Fruit fly (Drosophila melanogaster) whole organism, wandering third instar larva: ENCODE measurements around the gene SNRPG.

ENCODE experiments used
- Abd-B ChIP-seq: fragments of >200 bp; optimal IDR thresholded peaks from 2 replicates; lab custom pipeline; 2017; ENCODE audit warnings: missing biosample characterization, missing genetic modification characterization
- CG32264 ChIP-seq: fragments of 200-800 bp; sonication (Bioruptor generic); optimal IDR thresholded peaks from 2 replicates; lab custom pipeline; 2016; ENCODE audit warnings: missing biosample characterization, missing genetic modification characterization
- CrebA ChIP-seq: fragments of 200-800 bp; sonication (Bioruptor generic); optimal IDR thresholded peaks from 2 replicates; lab custom pipeline; 2016; ENCODE audit warnings: missing biosample characterization, mild to moderate bottlenecking, missing genetic modification characterization, borderline replicate concordance
- Dfd ChIP-seq: fragments of >200 bp; optimal IDR thresholded peaks from 2 replicates; lab custom pipeline; 2017; ENCODE audit warnings: missing biosample characterization, missing genetic modification characterization
- GATAd ChIP-seq: sonication (Bioruptor generic); optimal IDR thresholded peaks from 2 replicates; lab custom pipeline; 2016; ENCODE audit warnings: missing biosample characterization, missing genetic modification characterization
- HLH106 ChIP-seq: fragments of 200-800 bp; optimal IDR thresholded peaks from 3 replicates; lab custom pipeline; 2019; ENCODE audit warnings: missing biosample characterization, mild to moderate bottlenecking, missing genetic modification characterization, moderate library complexity
- Hnf4 ChIP-seq: fragments of 200-800 bp; sonication (Bioruptor generic); optimal IDR thresholded peaks from 2 replicates; lab custom pipeline; 2016; ENCODE audit warnings: missing biosample characterization, mild to moderate bottlenecking, missing genetic modification characterization
- Hr78 ChIP-seq: fragments of >200 bp; optimal IDR thresholded peaks from 2 replicates; lab custom pipeline; 2017; ENCODE audit warnings: missing biosample characterization, missing genetic modification characterization
- Hr83 ChIP-seq: fragments of 200-300 bp; sonication (Bioruptor generic); optimal IDR thresholded peaks from 2 replicates; lab custom pipeline; 2016; ENCODE audit warnings: missing biosample characterization, mild to moderate bottlenecking, missing genetic modification characterization, moderate library complexity; ENCODE audit not compliant: poor library complexity, severe bottlenecking
- Jra ChIP-seq: sonication (Bioruptor generic); optimal IDR thresholded peaks from 2 replicates; lab custom pipeline; 2016; ENCODE audit warnings: missing biosample characterization, missing genetic modification characterization
- Mio ChIP-seq: sonication (Bioruptor generic); optimal IDR thresholded peaks from 2 replicates; lab custom pipeline; 2016; ENCODE audit warnings: missing biosample characterization, missing genetic modification characterization
- Myc ChIP-seq: fragments of >200 bp; optimal IDR thresholded peaks from 2 replicates; lab custom pipeline; 2017
- N ChIP-seq: fragments of >200 bp; optimal IDR thresholded peaks from 2 replicates; lab custom pipeline; 2018; ENCODE audit warnings: missing biosample characterization, missing external identifiers, missing genetic modification characterization
- OdsH ChIP-seq: fragments of 200-800 bp; sonication (Bioruptor generic); optimal IDR thresholded peaks from 2 replicates; lab custom pipeline; 2016; ENCODE audit warnings: missing biosample characterization, mild to moderate bottlenecking, missing genetic modification characterization
- Rel ChIP-seq, 2 experiments: fragments of 200-800 bp; sonication (Bioruptor generic) in 1 of 2; optimal IDR thresholded peaks; 2 replicates in 1 of 2; 3 replicates in 1 of 2; lab custom pipeline; 2016 to 2019; ENCODE audit warnings: mild to moderate bottlenecking in 2 of 2, missing biosample characterization in 2 of 2, missing genetic modification characterization in 2 of 2, moderate library complexity in 1 of 2
- Sp1 ChIP-seq: fragments of 200-800 bp; sonication (Bioruptor generic); optimal IDR thresholded peaks from 3 replicates; lab custom pipeline; 2019; ENCODE audit warnings: missing biosample characterization, mild to moderate bottlenecking, missing genetic modification characterization, moderate library complexity
- Vsx2 ChIP-seq: fragments of 200-300, 225-300 bp; sonication (Bioruptor generic); optimal IDR thresholded peaks from 2 replicates; lab custom pipeline; 2018; ENCODE audit warnings: missing biosample characterization, missing genetic modification characterization; ENCODE audit not compliant: partially characterized antibody
- br ChIP-seq: fragments of 200-800 bp; sonication (Bioruptor generic); optimal IDR thresholded peaks from 2 replicates; lab custom pipeline; 2016; ENCODE audit warnings: missing biosample characterization, missing genetic modification characterization
- brk ChIP-seq: fragments of 200-800 bp; sonication (Bioruptor generic); optimal IDR thresholded peaks from 2 replicates; lab custom pipeline; 2016; ENCODE audit warnings: missing biosample characterization, mild to moderate bottlenecking, missing genetic modification characterization
- ey ChIP-seq: fragments of 200-800 bp; sonication (Bioruptor generic); optimal IDR thresholded peaks from 2 replicates; lab custom pipeline; 2016; ENCODE audit warnings: missing biosample characterization, missing genetic modification characterization
- foxo ChIP-seq, 2 experiments: fragments of 200-800 bp; sonication (Bioruptor generic); optimal IDR thresholded peaks; 2 replicates in 1 of 2; 3 replicates in 1 of 2; lab custom pipeline; 2016 to 2017; ENCODE audit warnings: missing biosample characterization in 2 of 2, missing genetic modification characterization in 2 of 2
- fru ChIP-seq: fragments of 200-800 bp; sonication (Bioruptor generic); optimal IDR thresholded peaks from 3 replicates; lab custom pipeline; 2016; ENCODE audit warnings: missing biosample characterization, mild to moderate bottlenecking, missing genetic modification characterization
- h ChIP-seq: fragments of 200-800 bp; sonication (Bioruptor generic); optimal IDR thresholded peaks from 3 replicates; lab custom pipeline; 2016; ENCODE audit warnings: missing biosample characterization, mild to moderate bottlenecking, missing genetic modification characterization
- jim ChIP-seq: fragments of 175-275, 200-325 bp; sonication (Bioruptor generic); optimal IDR thresholded peaks from 2 replicates; lab custom pipeline; 2016; ENCODE audit warnings: missing biosample characterization, mild to moderate bottlenecking, missing genetic modification characterization
- lola ChIP-seq: fragments of >200 bp; optimal IDR thresholded peaks from 2 replicates; lab custom pipeline; 2017; ENCODE audit warnings: missing biosample characterization, missing genetic modification characterization
- pan ChIP-seq: fragments of >200 bp; optimal IDR thresholded peaks from 2 replicates; lab custom pipeline; 2017
- psq ChIP-seq: fragments of 200-800 bp; sonication (Bioruptor generic); optimal IDR thresholded peaks from 3 replicates; lab custom pipeline; 2017; ENCODE audit warnings: missing biosample characterization, mild to moderate bottlenecking, missing genetic modification characterization, moderate library complexity
- rgr ChIP-seq: fragments of 200-800 bp; sonication (Bioruptor generic); optimal IDR thresholded peaks from 3 replicates; lab custom pipeline; 2016; ENCODE audit warnings: missing biosample characterization, mild to moderate bottlenecking, missing genetic modification characterization
- sage ChIP-seq: fragments of 200-800 bp; sonication (Bioruptor generic); optimal IDR thresholded peaks from 2 replicates; lab custom pipeline; 2016; ENCODE audit warnings: missing biosample characterization, mild to moderate bottlenecking, missing genetic modification characterization
- sv ChIP-seq: fragments of 200-800 bp; sonication (Bioruptor generic); optimal IDR thresholded peaks from 3 replicates; lab custom pipeline; 2016; ENCODE audit warnings: missing biosample characterization, missing genetic modification characterization
- tai ChIP-seq: sonication (Bioruptor generic); optimal IDR thresholded peaks from 2 replicates; lab custom pipeline; 2016; ENCODE audit warnings: missing biosample characterization, missing genetic modification characterization
- usp ChIP-seq: fragments of >200 bp; optimal IDR thresholded peaks from 2 replicates; lab custom pipeline; 2017; ENCODE audit warnings: missing biosample characterization, missing genetic modification characterization
- woc ChIP-seq: sonication (Bioruptor generic); optimal IDR thresholded peaks from 2 replicates; lab custom pipeline; 2016; ENCODE audit warnings: missing biosample characterization, mild to moderate bottlenecking, missing genetic modification characterization

Gene SNRPG

dm6 chrX:16599770-16600169 is 40.4 kb downstream of the SNRPG start (continued):
- peak; percentile 87 for TF ChIP-seq psq (GFP tag; lab: Kevin White, UChicago)

- peak; percentile 40 for TF ChIP-seq Myc (lab: Kevin White, UChicago)
- no peak for TF ChIP-seq sv (GFP tag; lab: Kevin White, UChicago)
- no peak for TF ChIP-seq fru (GFP tag; lab: Kevin White, UChicago)
- TF ChIP-seq sage = no peak
- no peak for TF ChIP-seq Hr83 (GFP tag; lab: Kevin White, UChicago)
- no peak for TF ChIP-seq Rel (GFP tag; optimal IDR thresholded peaks at IDR 0.05; lab: Kevin White, UChicago)
- TF ChIP-seq Rel (tag; optimal IDR thresholded peaks at IDR 0.05; lab: Kevin White, UChicago) = peak; percentile 60
- no peak for TF ChIP-seq ey (GFP tag; lab: Kevin White, UChicago)
- TF ChIP-seq Vsx2 (GFP tag; lab: Kevin White, UChicago) = no peak
- TF ChIP-seq pan (lab: Kevin White, UChicago) = no peak
Measured at dm6 chrX:16598978-16599664, 41.1 kb downstream of the SNRPG start, which contains the start of the genes CG9784 and Nup153. Gene CG9784, minus strand, starts transcription at chrX:16599215. Gene Nup153, plus strand, starts transcription at chrX:16599241.

dm6 chrX:16598336-16598977 is 41.8 kb downstream of the SNRPG start:
- no peak for TF ChIP-seq GATAd (GFP tag; lab: Kevin White, UChicago)
- TF ChIP-seq Abd-B (GFP tag; lab: Kevin White, UChicago) = no peak
- no peak for TF ChIP-seq jim
- peak; percentile 41 for TF ChIP-seq Jra
- TF ChIP-seq br = no peak
- TF ChIP-seq brk (GFP tag; lab: Kevin White, UChicago) = no peak
- no peak for TF ChIP-seq Sp1
- TF ChIP-seq CrebA (GFP tag; lab: Kevin White, UChicago) = no peak
- TF ChIP-seq Myc (lab: Kevin White, UChicago) = no peak
- no peak for TF ChIP-seq tai
- TF ChIP-seq OdsH (GFP tag; lab: Kevin White, UChicago) = peak; percentile 17
- TF ChIP-seq woc (GFP tag; lab: Kevin White, UChicago) = no peak
- peak; percentile 18 for TF ChIP-seq ey (GFP tag; lab: Kevin White, UChicago)
- TF ChIP-seq pan (lab: Kevin White, UChicago) = no peak
- no peak for TF ChIP-seq CG32264 (GFP tag; lab: Kevin White, UChicago)
- no peak for TF ChIP-seq N (GFP tag; lab: Kevin White, UChicago)
- TF ChIP-seq Hnf4 (GFP tag; lab: Kevin White, UChicago) = no peak
- TF ChIP-seq Hr78 (GFP tag; lab: Kevin White, UChicago) = no peak
- peak in 1 of 2 experiments; percentile 13 for TF ChIP-seq foxo (GFP tag; optimal IDR thresholded peaks at IDR 0.05; lab: Kevin White, UChicago)

- TF ChIP-seq Dfd (GFP tag; lab: Kevin White, UChicago) = no peak
- no peak for TF ChIP-seq Abd-B (GFP tag; lab: Kevin White, UChicago)
- TF ChIP-seq h (GFP tag; lab: Kevin White, UChicago) = no peak
- TF ChIP-seq rgr (GFP tag; lab: Kevin White, UChicago) = no peak
- TF ChIP-seq Vsx2 (GFP tag; lab: Kevin White, UChicago) = no peak
Measured at dm6 chrX:16596250-16596793, 43.9 kb downstream of the SNRPG start.

- TF ChIP-seq foxo (GFP tag; optimal IDR thresholded peaks at IDR 0.05; lab: Kevin White, UChicago) (no peak), Hr78 (GFP tag; lab: Kevin White, UChicago) (no peak), Hnf4 (GFP tag; lab: Kevin White, UChicago) (no peak), lola (GFP tag; lab: Kevin White, UChicago) (no peak), usp (GFP tag; lab: Kevin White, UChicago) (no peak), HLH106 (no peak), Vsx2 (GFP tag; lab: Kevin White, UChicago) (no peak), pan (lab: Kevin White, UChicago) (no peak), Mio (no peak), N (GFP tag; lab: Kevin White, UChicago) (no peak)
- TF ChIP-seq, all 38 proteins: peak for 0
Measured at dm6 chrX:16595411-16595810, 44.8 kb downstream of the SNRPG start.
